Worm (Caenorhabditis elegans) whole organism, late embryonic: ENCODE measurements around the gene vps-37.

Source experiments
- ama-1 ChIP-seq: fragments of 150-350 bp; optimal IDR thresholded peaks from 2 replicates; lab custom pipeline; 2014
- dmd-4 ChIP-seq: sonication (generic microtip); optimal IDR thresholded peaks from 2 replicates; lab custom pipeline; 2016; ENCODE audit warnings: borderline replicate concordance, missing genetic modification characterization, missing compliant biosample characterization
- gmeb-2 ChIP-seq: sonication (generic microtip); optimal IDR thresholded peaks from 2 replicates; lab custom pipeline; 2016; ENCODE audit warnings: missing genetic modification characterization, inconsistent platforms, missing compliant biosample characterization
- hlh-6 ChIP-seq: sonication (generic microtip); optimal IDR thresholded peaks from 2 replicates; lab custom pipeline; 2016; ENCODE audit warnings: missing genotype, missing genetic modification characterization, missing compliant biosample characterization
- nhr-11 ChIP-seq: fragments of 150-350 bp; optimal IDR thresholded peaks from 2 replicates; lab custom pipeline; 2014; ENCODE audit warnings: missing biosample characterization, missing genetic modification characterization
- pqm-1 ChIP-seq: sonication (generic microtip); optimal IDR thresholded peaks from 2 replicates; lab custom pipeline; 2016; ENCODE audit warnings: missing genetic modification characterization, missing compliant biosample characterization

DNA sequence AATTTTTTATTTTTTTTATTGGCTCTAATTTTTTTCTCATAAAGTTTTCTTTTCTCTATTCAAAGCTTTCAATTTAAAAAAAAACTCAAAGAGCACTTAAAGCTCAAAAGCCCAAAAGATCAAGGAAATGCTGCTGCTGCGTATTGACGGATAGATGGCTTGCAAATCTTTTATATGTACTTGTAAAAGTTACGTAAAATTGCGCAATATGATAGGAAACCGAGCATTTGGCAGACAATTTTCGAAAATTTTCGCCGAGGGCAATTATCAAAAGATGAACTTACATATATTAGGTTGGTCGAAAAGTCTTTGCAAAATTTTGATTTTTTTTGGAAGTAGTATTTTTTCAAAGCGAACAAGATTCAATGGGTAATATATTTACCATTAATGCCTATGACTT lies 44.0 kb upstream of the vps-37 start:
- no peak for TF ChIP-seq gmeb-2 (tag; lab: Kevin White, UChicago)
- TF ChIP-seq ama-1 (lab: Kevin White, UChicago): no peak
- no peak for TF ChIP-seq hlh-6 (tag; lab: Kevin White, UChicago)
- no peak for TF ChIP-seq dmd-4 (tag; lab: Kevin White, UChicago)
- no peak for TF ChIP-seq nhr-11 (tag; lab: Kevin White, UChicago)
- TF ChIP-seq pqm-1 (tag; lab: Kevin White, UChicago): no peak
